Fruit fly (Drosophila melanogaster) whole organism, embryonic: ENCODE results near the gene cnc.

ENCODE experiments used
- B-H1 ChIP-seq: fragments of 200-800 bp; sonication (Bioruptor generic); IDR thresholded peaks from 3 replicates; pipeline ENCODE4 v1.3.6; 2022; ENCODE audit warnings: missing biosample characterization, missing genetic modification characterization
- CG10209 ChIP-seq: fragments of 200-800 bp; sonication (Bioruptor generic); optimal IDR thresholded peaks from 3 replicates; lab custom pipeline; 2017; ENCODE audit warnings: missing biosample characterization, mild to moderate bottlenecking, missing genetic modification characterization, missing genetic modification reagents
- CG11398 ChIP-seq: fragments of 200-800 bp; sonication (Bioruptor generic); optimal IDR thresholded peaks from 2 replicates; lab custom pipeline; 2016; ENCODE audit warnings: missing biosample characterization, missing genetic modification characterization
- CG11456 ChIP-seq: fragments of 200-800 bp; sonication (Bioruptor generic); IDR thresholded peaks from 3 replicates; pipeline ENCODE4 v1.3.6; 2022; ENCODE audit warnings: missing biosample characterization, missing genetic modification characterization
- CG12104 ChIP-seq: fragments of 200-800 bp; sonication (Bioruptor generic); optimal IDR thresholded peaks from 3 replicates; lab custom pipeline; 2016; ENCODE audit warnings: missing biosample characterization, missing genetic modification characterization
- CG12155 ChIP-seq: fragments of 200-800 bp; sonication (Bioruptor generic); optimal IDR thresholded peaks from 3 replicates; lab custom pipeline; 2016; ENCODE audit warnings: missing biosample characterization, missing genetic modification characterization
- CG13624 ChIP-seq: fragments of 200-800 bp; sonication (Bioruptor generic); optimal IDR thresholded peaks from 2 replicates; lab custom pipeline; 2016; ENCODE audit warnings: missing biosample characterization, missing genetic modification characterization
- CG13894 ChIP-seq: fragments of 200-800 bp; sonication (Bioruptor generic); optimal IDR thresholded peaks from 3 replicates; lab custom pipeline; 2018; ENCODE audit warnings: missing biosample characterization, mild to moderate bottlenecking, missing genetic modification characterization, moderate library complexity
- CG14441 ChIP-seq: fragments of 200-800 bp; sonication (Bioruptor generic); IDR thresholded peaks from 2 replicates; pipeline ENCODE4 v1.3.6; 2022; ENCODE audit warnings: missing biosample characterization, missing genetic modification characterization
- CG15011 ChIP-seq: fragments of 200-800 bp; sonication (Bioruptor generic); optimal IDR thresholded peaks from 3 replicates; lab custom pipeline; 2018; ENCODE audit warnings: missing biosample characterization, mild to moderate bottlenecking, missing genetic modification characterization
- CG15696 ChIP-seq: fragments of 200-800 bp; sonication (Bioruptor generic); optimal IDR thresholded peaks from 2 replicates; lab custom pipeline; 2019; ENCODE audit warnings: missing biosample characterization, mild to moderate bottlenecking, missing genetic modification characterization, moderate library complexity
- CG16779 ChIP-seq: fragments of 200-800 bp; sonication (Bioruptor generic); IDR thresholded peaks from 2 replicates; pipeline ENCODE4 v1.3.6; 2022; ENCODE audit warnings: missing biosample characterization, missing genetic modification characterization
- CG17568 ChIP-seq: fragments of 200-800 bp; sonication (Bioruptor generic); optimal IDR thresholded peaks from 2 replicates; lab custom pipeline; 2018; ENCODE audit warnings: missing biosample characterization, mild to moderate bottlenecking, missing genetic modification characterization, moderate library complexity
- CG18619 ChIP-seq: fragments of 200-800 bp; sonication (Bioruptor generic); optimal IDR thresholded peaks from 3 replicates; lab custom pipeline; 2017; ENCODE audit warnings: missing biosample characterization, mild to moderate bottlenecking, missing genetic modification characterization
- CG2202 ChIP-seq: fragments of 200-800 bp; sonication (Bioruptor generic); optimal IDR thresholded peaks from 2 replicates; lab custom pipeline; 2018; ENCODE audit warnings: missing biosample characterization, mild to moderate bottlenecking, missing genetic modification characterization
- CG31365 ChIP-seq: fragments of 200-800 bp; sonication (Bioruptor generic); optimal IDR thresholded peaks from 2 replicates; lab custom pipeline; 2018; ENCODE audit warnings: missing biosample characterization, mild to moderate bottlenecking, missing genetic modification characterization
- CG31388 ChIP-seq: fragments of 200-800 bp; sonication (Bioruptor generic); optimal IDR thresholded peaks from 2 replicates; lab custom pipeline; 2016; ENCODE audit warnings: missing biosample characterization, missing genetic modification characterization
- CG3847 ChIP-seq: fragments of 200-800 bp; sonication (Bioruptor generic); IDR thresholded peaks from 2 replicates; pipeline ENCODE4 v1.3.6; 2022; ENCODE audit warnings: missing biosample characterization, missing genetic modification characterization
- CG7786 ChIP-seq: fragments of 200-800 bp; sonication (Bioruptor generic); optimal IDR thresholded peaks from 2 replicates; lab custom pipeline; 2016; ENCODE audit warnings: missing biosample characterization, missing genetic modification characterization
- CG9817 ChIP-seq: fragments of 200-800 bp; sonication (Bioruptor generic); optimal IDR thresholded peaks from 2 replicates; lab custom pipeline; 2018; ENCODE audit warnings: missing biosample characterization, mild to moderate bottlenecking, missing genetic modification characterization, moderate library complexity
- CG9932 ChIP-seq: fragments of 200-800 bp; sonication (Bioruptor generic); IDR thresholded peaks from 2 replicates; pipeline ENCODE4 v1.3.6; 2022; ENCODE audit warnings: missing biosample characterization, missing genetic modification characterization
- CoRest ChIP-seq: fragments of 200-800 bp; sonication (Bioruptor generic); optimal IDR thresholded peaks from 3 replicates; lab custom pipeline; 2018; ENCODE audit warnings: missing biosample characterization, mild to moderate bottlenecking, missing genetic modification characterization, moderate library complexity
- Dip2 ChIP-seq: fragments of 200-800 bp; sonication (Bioruptor generic); IDR thresholded peaks from 2 replicates; pipeline ENCODE4 v1.3.6; 2022; ENCODE audit warnings: missing biosample characterization, missing genetic modification characterization
- HmgZ ChIP-seq: fragments of 200-800 bp; sonication (Bioruptor generic); optimal IDR thresholded peaks from 2 replicates; lab custom pipeline; 2018; ENCODE audit warnings: missing biosample characterization, mild to moderate bottlenecking, missing genetic modification characterization
- Hmr ChIP-seq: fragments of 200-800 bp; sonication (Bioruptor generic); optimal IDR thresholded peaks from 3 replicates; lab custom pipeline; 2017; ENCODE audit warnings: mild to moderate bottlenecking, missing biosample characterization, missing genetic modification reagents, missing genetic modification characterization
- Hr78 ChIP-seq, 2 experiments: fragments of 200-800 bp in 1 of 2; fragments of >200 bp in 1 of 2; sonication (Bioruptor generic) in 1 of 2; optimal IDR thresholded peaks; 2 replicates each; lab custom pipeline; 2017 to 2019; ENCODE audit warnings: missing biosample characterization in 2 of 2, missing genetic modification characterization in 2 of 2, mild to moderate bottlenecking in 1 of 2, moderate library complexity in 1 of 2
- Jarid2 ChIP-seq: fragments of 200-800 bp; sonication (Bioruptor generic); optimal IDR thresholded peaks from 3 replicates; lab custom pipeline; 2017; ENCODE audit warnings: mild to moderate bottlenecking, missing biosample characterization, missing genetic modification reagents, missing genetic modification characterization
- MESR4 ChIP-seq: fragments of 200-800 bp; sonication (Bioruptor generic); optimal IDR thresholded peaks from 2 replicates; lab custom pipeline; 2018; ENCODE audit warnings: missing biosample characterization, mild to moderate bottlenecking, missing genetic modification characterization, moderate library complexity
- Meics ChIP-seq: fragments of 200-800 bp; sonication (Bioruptor generic); optimal IDR thresholded peaks from 2 replicates; lab custom pipeline; 2017; ENCODE audit warnings: missing biosample characterization, mild to moderate bottlenecking, missing genetic modification characterization
- Myb ChIP-seq: fragments of 200-800 bp; sonication (Bioruptor generic); optimal IDR thresholded peaks from 2 replicates; lab custom pipeline; 2016; ENCODE audit warnings: missing biosample characterization, missing genetic modification characterization
- Rfx ChIP-seq: fragments of 200-800 bp; sonication (Bioruptor generic); IDR thresholded peaks from 2 replicates; pipeline ENCODE4 v1.3.6; 2022; ENCODE audit warnings: missing biosample characterization, missing genetic modification characterization
- Side ChIP-seq: fragments of 200-800 bp; sonication (Bioruptor generic); optimal IDR thresholded peaks from 2 replicates; lab custom pipeline; 2016; ENCODE audit warnings: missing biosample characterization, missing genetic modification characterization
- cwo ChIP-seq: fragments of 200-800 bp; sonication (Bioruptor generic); optimal IDR thresholded peaks from 3 replicates; lab custom pipeline; 2017; ENCODE audit warnings: missing biosample characterization, missing genetic modification characterization, mild to moderate bottlenecking, moderate library complexity, missing genetic modification reagents
- exex ChIP-seq: fragments of 200-800 bp; sonication (Bioruptor generic); optimal IDR thresholded peaks from 4 replicates; lab custom pipeline; 2018; ENCODE audit warnings: missing biosample characterization, mild to moderate bottlenecking, missing genetic modification characterization, moderate library complexity
- gcm2 ChIP-seq: fragments of 200-800 bp; sonication (Bioruptor generic); optimal IDR thresholded peaks from 2 replicates; lab custom pipeline; 2016; ENCODE audit warnings: missing biosample characterization, missing genetic modification characterization
- gem ChIP-seq: fragments of 200-800 bp; sonication (Bioruptor generic); optimal IDR thresholded peaks from 2 replicates; lab custom pipeline; 2019; ENCODE audit warnings: missing biosample characterization, mild to moderate bottlenecking, missing genetic modification characterization, moderate library complexity
- gro ChIP-seq: fragments of 200-800 bp; sonication (Bioruptor generic); optimal IDR thresholded peaks from 2 replicates; lab custom pipeline; 2016; ENCODE audit warnings: missing biosample characterization, missing genetic modification characterization
- ham ChIP-seq: fragments of 200-800 bp; sonication (Bioruptor generic); IDR thresholded peaks from 2 replicates; pipeline ENCODE4 v1.3.6; 2022; ENCODE audit warnings: missing biosample characterization, missing genetic modification characterization
- lov ChIP-seq, 2 experiments: fragments of 200-800 bp in 1 of 2; fragments of >200 bp in 1 of 2; sonication (Bioruptor generic) in 1 of 2; IDR thresholded peaks in 1 of 2; optimal IDR thresholded peaks in 1 of 2; 2 replicates in 1 of 2; 3 replicates in 1 of 2; pipeline versions ENCODE4 v1.3.6 to Lab custom; 2017 to 2022; ENCODE audit warnings: missing biosample characterization in 1 of 2, missing genetic modification characterization in 1 of 2
- mirr ChIP-seq: fragments of 200-800 bp; sonication (Bioruptor generic); optimal IDR thresholded peaks from 3 replicates; lab custom pipeline; 2018; ENCODE audit warnings: missing biosample characterization, mild to moderate bottlenecking, missing genetic modification characterization
- nom ChIP-seq: fragments of 200-800 bp; sonication (Bioruptor generic); optimal IDR thresholded peaks from 2 replicates; lab custom pipeline; 2017; ENCODE audit warnings: missing biosample characterization, missing genetic modification characterization, mild to moderate bottlenecking, moderate library complexity, missing genetic modification reagents
- ranshi ChIP-seq: fragments of 200-800 bp; sonication (Bioruptor generic); IDR thresholded peaks from 2 replicates; pipeline ENCODE4 v1.3.6; 2022; ENCODE audit warnings: missing biosample characterization, missing genetic modification characterization
- ro ChIP-seq: fragments of 200-800 bp; sonication (Bioruptor generic); IDR thresholded peaks from 2 replicates; pipeline ENCODE4 v1.3.6; 2022; ENCODE audit warnings: missing biosample characterization, missing genetic modification characterization
- seq ChIP-seq: fragments of 200-800 bp; sonication (Bioruptor generic); IDR thresholded peaks from 2 replicates; pipeline ENCODE4 v1.3.6; 2022; ENCODE audit warnings: missing biosample characterization, missing genetic modification characterization
- slbo ChIP-seq: fragments of 200-800 bp; sonication (Bioruptor generic); IDR thresholded peaks from 2 replicates; pipeline ENCODE4 v1.3.6; 2022; ENCODE audit warnings: missing biosample characterization, missing genetic modification characterization
- slp2 ChIP-seq: fragments of 200-800 bp; sonication (Bioruptor generic); optimal IDR thresholded peaks from 2 replicates; lab custom pipeline; 2016; ENCODE audit warnings: missing biosample characterization, missing genetic modification characterization
- sug ChIP-seq: fragments of 200-800 bp; optimal IDR thresholded peaks from 2 replicates; lab custom pipeline; 2019; ENCODE audit warnings: missing biosample characterization, mild to moderate bottlenecking, missing genetic modification characterization, moderate library complexity
- vfl ChIP-seq: fragments of 200-800 bp; sonication (Bioruptor generic); optimal IDR thresholded peaks from 2 replicates; lab custom pipeline; 2016; ENCODE audit warnings: missing biosample characterization, missing genetic modification characterization
- wdn ChIP-seq: fragments of 200-800 bp; sonication (Bioruptor generic); IDR thresholded peaks from 2 replicates; pipeline ENCODE4 v1.3.6; 2022; ENCODE audit warnings: missing biosample characterization, missing genetic modification characterization

The cnc gene

dm6 chr3R:23228605-23229264, 2.2 kb upstream of the cnc start (continued):
- TF ChIP-seq CG9817 (peak; percentile 21), ranshi (GFP tag; lab: Robert Waterston, UW) (0 out of 2 replicates have a peak, but pooled peaks have one; percentile 18), ham (GFP tag; lab: Robert Waterston, UW) (no peak), CG14441 (GFP tag; lab: Robert Waterston, UW) (0 out of 2 replicates have a peak, but pooled peaks have one; percentile 7), ro (GFP tag; lab: Robert Waterston, UW) (no peak), slbo (GFP tag; lab: Robert Waterston, UW) (peak; percentile 61), CG15696 (tag; lab: Kevin White, UChicago) (no peak), HmgZ (tag; lab: Kevin White, UChicago) (peak; percentile 10), cwo (peak; percentile 59), CG3847 (peak; percentile 40; the same call in 1 of the 2 replicates), Meics (GFP tag; lab: Kevin White, UChicago) (peak; percentile 65), seq (GFP tag; lab: Robert Waterston, UW) (no peak), wdn (GFP tag; lab: Robert Waterston, UW) (0 out of 2 replicates have a peak, but pooled peaks have one; percentile 8), Myb (peak; percentile 36), gro (GFP tag; lab: Kevin White, UChicago) (peak; percentile 54), vfl (GFP tag; lab: Kevin White, UChicago) (peak; percentile 30), CG10209 (GFP tag; lab: Kevin White, UChicago) (no peak), exex (tag; lab: Kevin White, UChicago) (peak; percentile 96), Hmr (GFP tag; lab: Kevin White, UChicago) (peak; percentile 53), CG16779 (GFP tag; lab: Robert Waterston, UW) (no peak), CG31388 (GFP tag; lab: Kevin White, UChicago) (no peak), CG12104 (GFP tag; lab: Kevin White, UChicago) (no peak), CG11456 (GFP tag; lab: Robert Waterston, UW) (0 out of 3 replicates have a peak, but pooled peaks have one; percentile 35), Jarid2 (peak; percentile 17), gcm2 (GFP tag; lab: Kevin White, UChicago) (no peak), mirr (peak; percentile 93), CG13894 (tag; lab: Kevin White, UChicago) (peak; percentile 47), MESR4 (GFP tag; lab: Kevin White, UChicago) (no peak), CG9932 (GFP tag; lab: Robert Waterston, UW) (peak; percentile 65), CG7786 (GFP tag; lab: Kevin White, UChicago) (peak; percentile 64), sug (tag; lab: Kevin White, UChicago) (peak; percentile 72), CG11398 (GFP tag; lab: Kevin White, UChicago) (no peak), CG2202 (no peak), Hr78 (GFP tag; optimal IDR thresholded peaks at IDR 0.05; lab: Kevin White, UChicago) (no peak), CG15011 (GFP tag; lab: Kevin White, UChicago) (no peak), CG18619 (peak; percentile 7), Rfx (GFP tag; lab: Robert Waterston, UW) (peak; percentile 70), CG13624 (GFP tag; lab: Kevin White, UChicago) (peak; percentile 50), B-H1 (GFP tag; lab: Robert Waterston, UW) (no peak), Dip2 (GFP tag; lab: Robert Waterston, UW) (no peak), CG17568 (no peak), CoRest (tag; lab: Kevin White, UChicago) (peak; percentile 10), Side (GFP tag; lab: Kevin White, UChicago) (peak; percentile 37), nom (no peak), CG12155 (GFP tag; lab: Kevin White, UChicago) (peak; percentile 35), CG31365 (tag; lab: Kevin White, UChicago) (peak; percentile 29), gem (tag; lab: Kevin White, UChicago) (peak; percentile 36), lov (optimal IDR thresholded peaks at IDR 0.05; lab: Kevin White, UChicago) (no peak), lov (GFP tag; IDR thresholded peaks at IDR 0.05; lab: Robert Waterston, UW) (no peak), slp2 (GFP tag; lab: Kevin White, UChicago) (no peak)
